Worm (Caenorhabditis elegans) whole organism, L4 larva: Measurements from ENCODE around the gene scl-6.

Source experiments
- F44E2.7 ChIP-seq: fragments of 200-800 bp; sonication (Bioruptor generic); IDR thresholded peaks from 2 replicates; pipeline ENCODE4 v2.1.2; 2022; ENCODE audit warnings: missing genetic modification characterization, missing compliant biosample characterization
- ceh-82 ChIP-seq: sonication (generic microtip); optimal IDR thresholded peaks from 2 replicates; lab custom pipeline; 2017; ENCODE audit warnings: missing biosample characterization, missing genetic modification characterization
- hmg-1.1 ChIP-seq: fragments of 200-800 bp; sonication (Bioruptor generic); IDR thresholded peaks from 2 replicates; pipeline ENCODE4 v1.3.6; 2022; ENCODE audit warnings: missing genetic modification reagents, missing genetic modification characterization, missing compliant biosample characterization
- lin-13 ChIP-seq: fragments of 150-350 bp; optimal IDR thresholded peaks from 2 replicates; lab custom pipeline; 2014; ENCODE audit warnings: missing biosample characterization, missing genetic modification reagents, missing genetic modification characterization
- madf-5 ChIP-seq, 2 experiments: fragments of 200-800 bp; sonication (Bioruptor generic); IDR thresholded peaks; 2 replicates each; pipeline ENCODE4 v1.3.6; 2022; ENCODE audit warnings: missing compliant biosample characterization in 2 of 2, missing genetic modification characterization in 2 of 2
- mdt-29 ChIP-seq: fragments of 200-800 bp; sonication (Bioruptor generic); IDR thresholded peaks from 2 replicates; pipeline ENCODE4 v1.3.6; 2022; ENCODE audit warnings: missing genetic modification reagents, missing genetic modification characterization, missing compliant biosample characterization
- nhr-42 ChIP-seq: fragments of 200-800 bp; sonication (Bioruptor generic); IDR thresholded peaks from 2 replicates; pipeline ENCODE4 v1.3.6; 2022; ENCODE audit warnings: missing genetic modification characterization, missing compliant biosample characterization
- snpc-4 ChIP-seq: fragments of 150-350 bp; optimal IDR thresholded peaks from 2 replicates; lab custom pipeline; 2014; ENCODE audit warnings: missing biosample characterization, missing genetic modification characterization

- no peak for TF ChIP-seq ceh-82
- no peak for TF ChIP-seq F44E2.7 (GFP tag; lab: Robert Waterston, UW)
- TF ChIP-seq hmg-1.1 (GFP tag; lab: Robert Waterston, UW): no peak
- TF ChIP-seq snpc-4 (tag; lab: Kevin White, UChicago): no peak
- TF ChIP-seq madf-5 (GFP tag; IDR thresholded peaks at IDR 0.05; lab: Robert Waterston, UW): no peak
- TF ChIP-seq lin-13: no peak
- no peak for TF ChIP-seq mdt-29 (GFP tag; lab: Robert Waterston, UW)
- no peak for TF ChIP-seq nhr-42
Measured at ce11 chrIV:13038888-13039287, 29.7 kb upstream of the scl-6 start, which contains the start of gene F49E11.2.
